Worm (Caenorhabditis elegans): Measurements from ENCODE around the gene tebp-2.

Gene tebp-2

ce11 chrIV:5519044-5519443 is 22.4 kb upstream of the tebp-2 start:
- TF ChIP-seq unc-86 (tag; optimal IDR thresholded peaks at IDR 0.05) (no peak), unc-62 (GFP tag; optimal IDR thresholded peaks at IDR 0.05) (no peak), nhr-84 (tag; optimal IDR thresholded peaks at IDR 0.05) (no peak)

- no peak for TF ChIP-seq lsy-2 (tag; optimal IDR thresholded peaks at IDR 0.05)
- no peak for TF ChIP-seq C16A3.4 (tag; optimal IDR thresholded peaks at IDR 0.05)
- no peak for TF ChIP-seq tlp-1 (tag; optimal IDR thresholded peaks at IDR 0.05)
- no peak for TF ChIP-seq nhr-85 (tag)
- no peak for TF ChIP-seq nhr-20 (tag; optimal IDR thresholded peaks at IDR 0.05)
- TF ChIP-seq nhr-11 (tag; optimal IDR thresholded peaks at IDR 0.05), result no peak
- TF ChIP-seq snu-23 (GFP tag; optimal IDR thresholded peaks at IDR 0.05), result no peak
- TF ChIP-seq aly-2 (tag; optimal IDR thresholded peaks at IDR 0.05), result no peak
- TF ChIP-seq ceh-88 (GFP tag; IDR thresholded peaks at IDR 0.05), result no peak
- no peak for TF ChIP-seq ets-5 (GFP tag; IDR thresholded peaks at IDR 0.05)
- TF ChIP-seq elt-3 (tag; optimal IDR thresholded peaks at IDR 0.05), result no peak
- TF ChIP-seq elt-2 (tag; optimal IDR thresholded peaks at IDR 0.05), result no peak
- TF ChIP-seq zip-4 (GFP tag; optimal IDR thresholded peaks at IDR 0.05), result no peak
- no peak for TF ChIP-seq sptf-1 (tag; optimal IDR thresholded peaks at IDR 0.05)
Measured at ce11 chrIV:5526711-5527383, 14.6 kb upstream of the tebp-2 start.

- TF ChIP-seq zip-4 (GFP tag; optimal IDR thresholded peaks at IDR 0.05), result no peak
- peak; percentile 90 for TF ChIP-seq dsc-1 (tag; optimal IDR thresholded peaks at IDR 0.05)
- no peak for TF ChIP-seq efl-1 (optimal IDR thresholded peaks at IDR 0.05)
- TF ChIP-seq efl-1 (GFP tag; optimal IDR thresholded peaks at IDR 0.05 in 1 of 2), result peak in 1 of 2 experiments; percentile 6
- peak; percentile 73 for TF ChIP-seq fkh-4 (tag; optimal IDR thresholded peaks at IDR 0.05; ENCODE audit: borderline replicate concordance)
- no peak for TF ChIP-seq nhr-77 (tag; optimal IDR thresholded peaks at IDR 0.05)
- TF ChIP-seq efl-3 (GFP tag; optimal IDR thresholded peaks at IDR 0.05), result no peak
- TF ChIP-seq ceh-8 (GFP tag; optimal IDR thresholded peaks at IDR 0.05), result no peak
- no peak for TF ChIP-seq tlp-1 (tag; optimal IDR thresholded peaks at IDR 0.05)
Measured at ce11 chrIV:5528285-5528684, 13.1 kb upstream of the tebp-2 start, which contains the start of gene unc-5. TSS of gene unc-5 (minus strand) at chrIV:5528338.

- TF ChIP-seq efl-1 (optimal IDR thresholded peaks at IDR 0.05) (no peak), efl-1 (GFP tag; optimal IDR thresholded peaks at IDR 0.05 in 1 of 2) (peak in 1 of 2 experiments; percentile 91), lin-35 (GFP tag; optimal IDR thresholded peaks at IDR 0.05) (no peak)
Measured at ce11 chrIV:5530980-5531379, 10.4 kb upstream of the tebp-2 start.

ce11 chrIV:5533556-5533955 is 7.9 kb upstream of the tebp-2 start:
- no peak for TF ChIP-seq efl-1 (optimal IDR thresholded peaks at IDR 0.05)
- TF ChIP-seq efl-1 (GFP tag; optimal IDR thresholded peaks at IDR 0.05 in 1 of 2), result peak in 1 of 2 experiments; percentile 20
- no peak for TF ChIP-seq nhr-71 (tag; optimal IDR thresholded peaks at IDR 0.05)
- TF ChIP-seq elt-3 (tag; optimal IDR thresholded peaks at IDR 0.05), result no peak
- no peak for TF ChIP-seq isw-1 (GFP tag; IDR thresholded peaks at IDR 0.05)

- TF ChIP-seq ztf-4 (tag; optimal IDR thresholded peaks at IDR 0.05) (no peak), efl-1 (optimal IDR thresholded peaks at IDR 0.05) (no peak), efl-1 (GFP tag; optimal IDR thresholded peaks at IDR 0.05 in 1 of 2) (peak in 1 of 2 experiments; percentile 76)
Measured at ce11 chrIV:5534596-5534995, 6.8 kb upstream of the tebp-2 start.

- no peak for TF ChIP-seq egl-13 (tag; optimal IDR thresholded peaks at IDR 0.05)
- TF ChIP-seq lin-14 (GFP tag; optimal IDR thresholded peaks at IDR 0.05), result peak; percentile 44
- no peak for TF ChIP-seq lin-35 (GFP tag; optimal IDR thresholded peaks at IDR 0.05)
- no peak for TF ChIP-seq unc-30 (tag; optimal IDR thresholded peaks at IDR 0.05)
- TF ChIP-seq unc-86 (tag; optimal IDR thresholded peaks at IDR 0.05), result peak; percentile 10
- TF ChIP-seq nhr-11 (tag; optimal IDR thresholded peaks at IDR 0.05), result no peak
- TF ChIP-seq xbp-1 (tag; optimal IDR thresholded peaks at IDR 0.05), result no peak
- TF ChIP-seq sptf-1 (tag; optimal IDR thresholded peaks at IDR 0.05), result no peak
- TF ChIP-seq efl-1 (optimal IDR thresholded peaks at IDR 0.05), result no peak
- peak in 1 of 2 experiments; percentile 21 for TF ChIP-seq efl-1 (GFP tag; optimal IDR thresholded peaks at IDR 0.05 in 1 of 2)
- no peak for TF ChIP-seq mef-2 (tag; optimal IDR thresholded peaks at IDR 0.05)
- no peak for TF ChIP-seq ama-1 (optimal IDR thresholded peaks at IDR 0.05)
- no peak for TF ChIP-seq aly-2 (tag; optimal IDR thresholded peaks at IDR 0.05)
- TF ChIP-seq rnt-1 (tag; optimal IDR thresholded peaks at IDR 0.05), result no peak
- TF ChIP-seq pag-3 (tag; optimal IDR thresholded peaks at IDR 0.05; ENCODE audit: borderline replicate concordance, insufficient read depth), result no peak
- TF ChIP-seq pax-3 (tag; optimal IDR thresholded peaks at IDR 0.05), result no peak
- TF ChIP-seq ztf-11 (tag; optimal IDR thresholded peaks at IDR 0.05), result peak in 1 of 2 experiments; percentile 7
- TF ChIP-seq elt-2 (tag; optimal IDR thresholded peaks at IDR 0.05), result no peak
- TF ChIP-seq mdl-1 (tag; optimal IDR thresholded peaks at IDR 0.05), result no peak
Measured at ce11 chrIV:5535780-5536179, 5.6 kb upstream of the tebp-2 start.
